Fruit fly (Drosophila melanogaster) whole organism, prepupa: ENCODE measurements around the gene Aprt.

Experiments used
- Blimp-1 ChIP-seq: fragments of 200-800 bp; sonication (Bioruptor generic); optimal IDR thresholded peaks from 3 replicates; lab custom pipeline; 2017; ENCODE audit warnings: missing biosample characterization, missing genetic modification characterization, mild to moderate bottlenecking, moderate library complexity, missing genetic modification reagents
- CG10631 ChIP-seq: fragments of 200-800 bp; sonication (Bioruptor generic); optimal IDR thresholded peaks from 2 replicates; lab custom pipeline; 2016; ENCODE audit warnings: missing biosample characterization, missing genetic modification characterization
- CG10669 ChIP-seq: fragments of 200-800 bp; sonication (Bioruptor generic); optimal IDR thresholded peaks from 3 replicates; lab custom pipeline; 2018; ENCODE audit warnings: missing biosample characterization, mild to moderate bottlenecking, missing genetic modification characterization, moderate library complexity
- CG11294 ChIP-seq: fragments of 200-800 bp; sonication (Bioruptor generic); IDR thresholded peaks from 2 replicates; pipeline ENCODE4 v1.3.6; 2022; ENCODE audit warnings: missing biosample characterization, missing genetic modification characterization
- CG11762 ChIP-seq: fragments of 200-800 bp; sonication (Bioruptor generic); optimal IDR thresholded peaks from 3 replicates; lab custom pipeline; 2016; ENCODE audit warnings: missing biosample characterization, missing genetic modification characterization; ENCODE audit not compliant: insufficient read depth
- CG11902 ChIP-seq: fragments of 200-800 bp; sonication (Bioruptor generic); optimal IDR thresholded peaks from 3 replicates; lab custom pipeline; 2016; ENCODE audit warnings: missing biosample characterization, missing genetic modification characterization
- CG1621 ChIP-seq: fragments of 200-800 bp; sonication (Bioruptor generic); optimal IDR thresholded peaks from 3 replicates; lab custom pipeline; 2018; ENCODE audit warnings: missing biosample characterization, mild to moderate bottlenecking, missing genetic modification characterization
- CG16779 ChIP-seq: fragments of 200-800 bp; sonication (Bioruptor generic); optimal IDR thresholded peaks from 3 replicates; lab custom pipeline; 2017; ENCODE audit warnings: missing biosample characterization, mild to moderate bottlenecking, missing genetic modification characterization
- CG3032 ChIP-seq: fragments of 200-800 bp; optimal IDR thresholded peaks from 2 replicates; lab custom pipeline; 2019; ENCODE audit warnings: missing biosample characterization, mild to moderate bottlenecking, missing genetic modification characterization, moderate library complexity
- CG31627 ChIP-seq: fragments of 200-800 bp; sonication (Bioruptor generic); optimal IDR thresholded peaks from 3 replicates; lab custom pipeline; 2016; ENCODE audit warnings: missing biosample characterization, missing genetic modification characterization
- CG3919 ChIP-seq: fragments of 200-800 bp; sonication (Bioruptor generic); optimal IDR thresholded peaks from 3 replicates; lab custom pipeline; 2016; ENCODE audit warnings: missing biosample characterization, missing genetic modification characterization
- CG4318 ChIP-seq: fragments of 200-800 bp; sonication (Bioruptor generic); optimal IDR thresholded peaks from 3 replicates; lab custom pipeline; 2017; ENCODE audit warnings: missing biosample characterization, mild to moderate bottlenecking, missing genetic modification characterization
- CG6276 ChIP-seq: fragments of 200-800 bp; sonication (Bioruptor generic); optimal IDR thresholded peaks from 2 replicates; lab custom pipeline; 2017; ENCODE audit warnings: missing biosample characterization, mild to moderate bottlenecking, missing genetic modification characterization
- CG6792 ChIP-seq: fragments of 200-800 bp; sonication (Bioruptor generic); optimal IDR thresholded peaks from 3 replicates; lab custom pipeline; 2016; ENCODE audit warnings: missing biosample characterization, missing genetic modification characterization
- CG6854 ChIP-seq: fragments of 200-800 bp; sonication (Bioruptor generic); optimal IDR thresholded peaks from 2 replicates; lab custom pipeline; 2017; ENCODE audit warnings: missing biosample characterization, mild to moderate bottlenecking, missing genetic modification characterization
- CG7368 ChIP-seq: fragments of 200-800 bp; sonication (Bioruptor generic); optimal IDR thresholded peaks from 3 replicates; lab custom pipeline; 2016; ENCODE audit warnings: missing biosample characterization, missing genetic modification characterization
- CG8119 ChIP-seq: fragments of 200-800 bp; sonication (Bioruptor generic); IDR thresholded peaks from 3 replicates; pipeline ENCODE4 v1.3.6; 2022; ENCODE audit warnings: missing biosample characterization, missing genetic modification characterization
- CG8319 ChIP-seq: fragments of 200-800 bp; sonication (Bioruptor generic); optimal IDR thresholded peaks from 3 replicates; lab custom pipeline; 2016; ENCODE audit warnings: missing biosample characterization, missing genetic modification characterization
- CG8632 ChIP-seq: fragments of 200-800 bp; sonication (Bioruptor generic); optimal IDR thresholded peaks from 3 replicates; lab custom pipeline; 2016; ENCODE audit warnings: missing biosample characterization, missing genetic modification characterization
- CG9139 ChIP-seq: fragments of 200-800 bp; sonication (Bioruptor generic); optimal IDR thresholded peaks from 3 replicates; lab custom pipeline; 2017; ENCODE audit warnings: missing biosample characterization, mild to moderate bottlenecking, missing genetic modification characterization
- Eip75B ChIP-seq: fragments of 200-800 bp; sonication (Bioruptor generic); optimal IDR thresholded peaks from 3 replicates; lab custom pipeline; 2016; ENCODE audit warnings: missing biosample characterization, missing genetic modification characterization
- Eip78C ChIP-seq: fragments of 200-800 bp; sonication (Bioruptor generic); peaks from one replicate; lab custom pipeline; 2016; ENCODE audit warnings: missing biosample characterization, missing genetic modification characterization
- Ets21C ChIP-seq: fragments of 200-800 bp; sonication (Bioruptor generic); optimal IDR thresholded peaks from 3 replicates; lab custom pipeline; 2016; ENCODE audit warnings: missing biosample characterization, missing genetic modification characterization
- Gug ChIP-seq: fragments of 200-800 bp; sonication (Bioruptor generic); IDR thresholded peaks from 2 replicates; pipeline ENCODE4 v1.3.6; 2022; ENCODE audit warnings: missing biosample characterization, missing genetic modification characterization
- Hr38 ChIP-seq: sonication (Bioruptor generic); optimal IDR thresholded peaks from 2 replicates; lab custom pipeline; 2016; ENCODE audit warnings: missing biosample characterization, missing genetic modification characterization
- Hr39 ChIP-seq: fragments of 200-800 bp; sonication (Bioruptor generic); optimal IDR thresholded peaks from 2 replicates; lab custom pipeline; 2016; ENCODE audit warnings: missing biosample characterization, missing genetic modification characterization
- Hr4 ChIP-seq: fragments of 200-800 bp; sonication (Bioruptor generic); optimal IDR thresholded peaks from 3 replicates; lab custom pipeline; 2016; ENCODE audit warnings: missing biosample characterization, missing genetic modification characterization
- Lpt ChIP-seq: fragments of 200-800 bp; sonication (Bioruptor generic); optimal IDR thresholded peaks from 3 replicates; lab custom pipeline; 2016; ENCODE audit warnings: missing biosample characterization, missing genetic modification characterization
- Met ChIP-seq: fragments of 200-800 bp; sonication (Bioruptor generic); optimal IDR thresholded peaks from 3 replicates; lab custom pipeline; 2016; ENCODE audit warnings: missing biosample characterization, missing genetic modification characterization
- OdsH ChIP-seq: fragments of 200-800 bp; sonication (Bioruptor generic); optimal IDR thresholded peaks from 3 replicates; lab custom pipeline; 2016; ENCODE audit warnings: missing biosample characterization, missing genetic modification characterization
- Smox ChIP-seq: fragments of 200-800 bp; sonication (Bioruptor generic); optimal IDR thresholded peaks from 3 replicates; lab custom pipeline; 2016; ENCODE audit warnings: missing biosample characterization, missing genetic modification characterization
- Sox102F ChIP-seq: fragments of 200-800 bp; sonication (Bioruptor generic); optimal IDR thresholded peaks from 2 replicates; lab custom pipeline; 2016; ENCODE audit warnings: missing biosample characterization, mild to moderate bottlenecking, missing genetic modification characterization
- Sox14 ChIP-seq: fragments of 200-800 bp; sonication (Bioruptor generic); optimal IDR thresholded peaks from 3 replicates; lab custom pipeline; 2016; ENCODE audit warnings: missing biosample characterization, missing genetic modification characterization
- Sox15 ChIP-seq: fragments of 200-800 bp; sonication (Bioruptor generic); optimal IDR thresholded peaks from 3 replicates; lab custom pipeline; 2016; ENCODE audit warnings: missing biosample characterization, missing genetic modification characterization
- achi ChIP-seq: fragments of 200-800 bp; sonication (Bioruptor generic); optimal IDR thresholded peaks from 3 replicates; lab custom pipeline; 2016; ENCODE audit warnings: missing biosample characterization, missing genetic modification characterization
- acj6 ChIP-seq: fragments of 200-800 bp; sonication (Bioruptor generic); optimal IDR thresholded peaks from 3 replicates; lab custom pipeline; 2016; ENCODE audit warnings: missing biosample characterization, missing genetic modification characterization
- cyc ChIP-seq: fragments of 200-800 bp; sonication (Bioruptor generic); optimal IDR thresholded peaks from 3 replicates; lab custom pipeline; 2016; ENCODE audit warnings: missing biosample characterization, missing genetic modification characterization
- dac ChIP-seq: fragments of 200-800 bp; sonication (Bioruptor generic); optimal IDR thresholded peaks from 2 replicates; lab custom pipeline; 2017; ENCODE audit warnings: missing biosample characterization, mild to moderate bottlenecking, missing genetic modification characterization
- eg ChIP-seq: fragments of 200-800 bp; sonication (Bioruptor generic); IDR thresholded peaks from 3 replicates; pipeline ENCODE4 v1.3.6; 2022; ENCODE audit warnings: missing biosample characterization, missing genetic modification characterization
- fd59A ChIP-seq: fragments of 200-800 bp; sonication (Bioruptor generic); optimal IDR thresholded peaks from 2 replicates; lab custom pipeline; 2017; ENCODE audit warnings: missing biosample characterization, mild to moderate bottlenecking, missing genetic modification characterization, missing genetic modification reagents
- fd85E ChIP-seq: fragments of 200-800 bp; sonication (Bioruptor generic); optimal IDR thresholded peaks from 3 replicates; lab custom pipeline; 2016; ENCODE audit warnings: missing biosample characterization, missing genetic modification characterization
- fkh ChIP-seq: fragments of 200-800 bp; sonication (Bioruptor generic); optimal IDR thresholded peaks from 3 replicates; lab custom pipeline; 2017; ENCODE audit warnings: missing biosample characterization, mild to moderate bottlenecking, missing genetic modification characterization, moderate library complexity
- pdm3 ChIP-seq: fragments of 200-800 bp; sonication (Bioruptor generic); optimal IDR thresholded peaks from 3 replicates; lab custom pipeline; 2016; ENCODE audit warnings: missing biosample characterization, missing genetic modification characterization
- spab ChIP-seq: fragments of 200-800 bp; sonication (Bioruptor generic); optimal IDR thresholded peaks from 2 replicates; lab custom pipeline; 2017; ENCODE audit warnings: missing biosample characterization, mild to moderate bottlenecking, missing genetic modification characterization, missing genetic modification reagents
- ss ChIP-seq, 2 experiments: fragments of 200-800 bp; sonication (Bioruptor generic); optimal IDR thresholded peaks; 2 replicates in 1 of 2; 3 replicates in 1 of 2; lab custom pipeline; 2017 to 2018; ENCODE audit warnings: mild to moderate bottlenecking in 2 of 2, missing biosample characterization in 2 of 2, missing genetic modification characterization in 2 of 2, moderate library complexity in 1 of 2
- svp ChIP-seq: fragments of 200-800 bp; sonication (Bioruptor generic); peaks from one replicate; lab custom pipeline; 2016; ENCODE audit warnings: missing biosample characterization, missing genetic modification characterization
- topi ChIP-seq: fragments of 200-800 bp; sonication (Bioruptor generic); optimal IDR thresholded peaks from 3 replicates; lab custom pipeline; 2016; ENCODE audit warnings: missing biosample characterization, missing genetic modification characterization

The Aprt gene

DNA sequence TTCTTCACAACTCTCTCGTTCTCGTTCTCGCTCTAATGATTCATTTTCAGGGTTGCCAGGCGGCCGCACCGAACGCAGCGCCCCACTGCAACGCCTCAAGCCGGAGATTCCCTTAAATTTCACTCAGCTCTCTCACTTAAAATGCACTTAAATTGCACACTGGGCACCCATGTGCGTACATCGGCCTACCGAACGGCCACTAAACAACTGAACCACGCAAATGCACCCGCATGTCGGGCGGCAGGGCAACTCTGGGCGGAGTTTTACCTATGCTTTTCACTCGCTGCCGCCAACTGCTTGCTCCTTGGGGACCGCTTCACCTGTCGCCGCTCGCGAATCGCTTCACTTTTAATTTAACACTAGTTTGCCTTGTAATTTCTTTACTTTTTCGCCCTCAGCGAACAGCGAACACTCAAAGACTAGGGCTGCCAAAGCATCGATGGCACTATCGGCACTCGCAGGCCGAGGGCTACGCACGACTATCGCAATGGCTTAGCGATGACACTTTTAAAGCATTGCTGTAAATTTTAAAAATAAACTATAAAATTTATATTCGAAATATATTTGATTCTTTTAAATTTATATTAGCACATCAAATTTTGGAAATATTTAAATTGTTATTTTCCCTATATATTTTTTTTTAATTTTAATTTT, 22.9 kb downstream of the Aprt start, which contains the start of gene Rap1 (continued):
- TF ChIP-seq ss (GFP tag; optimal IDR thresholded peaks at IDR 0.05; lab: Kevin White, UChicago) (peak in 1 of 2 experiments; percentile 7), CG11294 (GFP tag; lab: Robert Waterston, UW) (no peak; the same call in 1 of the 2 replicates), CG6854 (GFP tag; lab: Kevin White, UChicago) (no peak), CG7368 (no peak), CG3919 (peak; percentile 48), CG11902 (peak; percentile 17), Hr4 (GFP tag; lab: Kevin White, UChicago) (peak; percentile 17), Hr39 (GFP tag; lab: Kevin White, UChicago) (peak; percentile 49), CG6792 (GFP tag; lab: Kevin White, UChicago) (no peak), OdsH (GFP tag; lab: Kevin White, UChicago) (peak; percentile 43), fkh (GFP tag; lab: Kevin White, UChicago) (no peak), CG16779 (tag; lab: Kevin White, UChicago) (no peak), Smox (GFP tag; lab: Kevin White, UChicago) (no peak), CG9139 (no peak), Hr38 (no peak), CG10669 (GFP tag; lab: Kevin White, UChicago) (peak; percentile 6), cyc (peak; percentile 42), CG6276 (GFP tag; lab: Kevin White, UChicago) (peak; percentile 29), topi (GFP tag; lab: Kevin White, UChicago) (peak; percentile 37), eg (GFP tag; lab: Robert Waterston, UW) (peak; percentile 56), CG3032 (peak; percentile 58), svp (GFP tag; lab: Kevin White, UChicago) (peak; percentile 21), CG8119 (GFP tag; lab: Robert Waterston, UW) (no peak; the same call in 2 of the 3 replicates), Ets21C (GFP tag; lab: Kevin White, UChicago) (peak; percentile 3), CG8632 (GFP tag; lab: Kevin White, UChicago) (no peak), Lpt (GFP tag; lab: Kevin White, UChicago) (no peak), spab (GFP tag; lab: Kevin White, UChicago) (peak; percentile 3)

DNA sequence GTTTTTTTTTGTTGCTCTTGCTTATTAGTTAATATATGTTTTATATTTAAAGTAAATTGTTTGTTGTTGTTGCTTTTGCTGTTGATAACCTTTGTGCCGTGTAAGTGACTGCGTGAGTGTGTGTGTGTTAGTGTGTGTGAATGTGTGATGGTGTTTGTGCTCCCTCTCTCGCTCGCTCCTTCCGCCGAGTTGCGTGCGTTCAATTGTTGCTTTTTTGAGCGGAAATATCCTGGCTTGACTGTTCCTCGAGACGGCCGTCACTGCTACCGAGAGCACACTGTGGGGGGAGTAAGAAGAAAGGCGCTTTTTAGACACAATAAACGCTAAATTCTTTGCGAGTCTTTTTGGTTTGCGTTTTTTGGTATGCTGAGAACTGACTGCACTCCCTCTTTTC, 23.4 kb downstream of the Aprt start:
- TF ChIP-seq Blimp-1 (GFP tag; lab: Kevin White, UChicago) (no peak), CG11294 (GFP tag; lab: Robert Waterston, UW) (no peak), svp (GFP tag; lab: Kevin White, UChicago) (peak; percentile 97), OdsH (GFP tag; lab: Kevin White, UChicago) (no peak), CG31627 (no peak), CG1621 (no peak), CG11902 (no peak), acj6 (GFP tag; lab: Kevin White, UChicago) (no peak), Hr4 (GFP tag; lab: Kevin White, UChicago) (no peak), Hr39 (GFP tag; lab: Kevin White, UChicago) (no peak), Eip75B (no peak), pdm3 (GFP tag; lab: Kevin White, UChicago) (no peak), CG9139 (peak; percentile 52), Sox14 (GFP tag; lab: Kevin White, UChicago) (peak; percentile 39), CG8119 (GFP tag; lab: Robert Waterston, UW) (no peak), achi (no peak), Eip78C (peak; percentile 68), CG6792 (GFP tag; lab: Kevin White, UChicago) (no peak), spab (GFP tag; lab: Kevin White, UChicago) (no peak), Sox15 (no peak), topi (GFP tag; lab: Kevin White, UChicago) (no peak), eg (GFP tag; lab: Robert Waterston, UW) (no peak), Lpt (GFP tag; lab: Kevin White, UChicago) (no peak), CG6276 (GFP tag; lab: Kevin White, UChicago) (peak; percentile 58), CG4318 (GFP tag; lab: Kevin White, UChicago) (no peak), CG3032 (no peak), CG7368 (no peak), Ets21C (GFP tag; lab: Kevin White, UChicago) (no peak), fd59A (GFP tag; lab: Kevin White, UChicago) (no peak), CG11762 (GFP tag; lab: Kevin White, UChicago) (no peak), CG10631 (GFP tag; lab: Kevin White, UChicago) (no peak), fkh (GFP tag; lab: Kevin White, UChicago) (no peak), dac (GFP tag; lab: Kevin White, UChicago) (no peak), Gug (GFP tag; lab: Robert Waterston, UW) (no peak), CG8319 (GFP tag; lab: Kevin White, UChicago) (no peak), Sox102F (GFP tag; lab: Kevin White, UChicago) (no peak), fd85E (no peak), Smox (GFP tag; lab: Kevin White, UChicago) (no peak), Met (GFP tag; lab: Kevin White, UChicago) (no peak)
